Worm (Caenorhabditis elegans): ENCODE data around the gene F54B8.4.

- no peak for TF ChIP-seq cog-1 (tag; optimal IDR thresholded peaks at IDR 0.05)
- no peak for TF ChIP-seq T22C8.4 (GFP tag; IDR thresholded peaks at IDR 0.05)
- TF ChIP-seq ref-1 (GFP tag; conservative IDR thresholded peaks at IDR 0.05), result no peak
- TF ChIP-seq tab-1 (GFP tag; IDR thresholded peaks at IDR 0.05), result no peak
- TF ChIP-seq ztf-23 (GFP tag; IDR thresholded peaks at IDR 0.05), result no peak
- TF ChIP-seq flt-1 (GFP tag; IDR thresholded peaks at IDR 0.05), result no peak
Observed at ce11 chrV:15809543-15809942, 6.6 kb upstream of the F54B8.4 start, which contains the start of gene srsx-36.
